Worm (Caenorhabditis elegans) whole organism, L4 larva: ENCODE measurements around the gene Y40B10A.9.

Experiments used
- ama-1 ChIP-seq: fragments of 150-350 bp; optimal IDR thresholded peaks from 2 replicates; lab custom pipeline; 2014; ENCODE audit warnings: inconsistent platforms, mixed read lengths
- daf-12 ChIP-seq: fragments of 150-350 bp; optimal IDR thresholded peaks from 2 replicates; lab custom pipeline; 2014; ENCODE audit warnings: missing biosample characterization, missing genetic modification reagents, missing genetic modification characterization
- fos-1 ChIP-seq: fragments of 150-350 bp; optimal IDR thresholded peaks from 2 replicates; lab custom pipeline; 2014; ENCODE audit warnings: missing biosample characterization, missing genetic modification characterization
- lin-15B ChIP-seq: fragments of 150-350 bp; sonication (generic microtip); optimal IDR thresholded peaks from 3 replicates; lab custom pipeline; 2014; ENCODE audit warnings: missing biosample characterization, missing genetic modification characterization
- mdl-1 ChIP-seq, 2 experiments: fragments of 150-350 bp in 1 of 2; sonication (generic microtip) in 1 of 2; optimal IDR thresholded peaks; 2 replicates each; lab custom pipeline; 2014 to 2017; ENCODE audit warnings: missing biosample characterization in 2 of 2, missing genetic modification characterization in 2 of 2
- nhr-10 ChIP-seq: fragments of 150-350 bp; optimal IDR thresholded peaks from 2 replicates; lab custom pipeline; 2014; ENCODE audit warnings: missing biosample characterization, missing genetic modification characterization
- nhr-48 ChIP-seq: sonication (generic microtip); optimal IDR thresholded peaks from 2 replicates; lab custom pipeline; 2016; ENCODE audit warnings: mild to moderate bottlenecking, missing genetic modification characterization, missing compliant biosample characterization
- pha-4 ChIP-seq, 2 experiments: fragments of 150-350 bp in 1 of 2; fragments of 200-800 bp in 1 of 2; sonication (Bioruptor generic) in 1 of 2; IDR thresholded peaks in 1 of 2; optimal IDR thresholded peaks in 1 of 2; 2 replicates each; pipeline versions ENCODE4 v1.3.6 to Lab custom; 2014 to 2022; ENCODE audit warnings: missing genetic modification characterization in 2 of 2, missing genetic modification reagents in 2 of 2, missing biosample characterization in 1 of 2, missing compliant biosample characterization in 1 of 2
- spr-1 ChIP-seq: sonication (generic microtip); optimal IDR thresholded peaks from 2 replicates; lab custom pipeline; 2016; ENCODE audit warnings: mild to moderate bottlenecking, missing genetic modification characterization, missing compliant biosample characterization
- zip-11 ChIP-seq: fragments of 200-800 bp; sonication (Bioruptor generic); IDR thresholded peaks from 2 replicates; pipeline ENCODE4 v1.3.6; 2022; ENCODE audit warnings: missing genetic modification characterization, missing compliant biosample characterization

DNA sequence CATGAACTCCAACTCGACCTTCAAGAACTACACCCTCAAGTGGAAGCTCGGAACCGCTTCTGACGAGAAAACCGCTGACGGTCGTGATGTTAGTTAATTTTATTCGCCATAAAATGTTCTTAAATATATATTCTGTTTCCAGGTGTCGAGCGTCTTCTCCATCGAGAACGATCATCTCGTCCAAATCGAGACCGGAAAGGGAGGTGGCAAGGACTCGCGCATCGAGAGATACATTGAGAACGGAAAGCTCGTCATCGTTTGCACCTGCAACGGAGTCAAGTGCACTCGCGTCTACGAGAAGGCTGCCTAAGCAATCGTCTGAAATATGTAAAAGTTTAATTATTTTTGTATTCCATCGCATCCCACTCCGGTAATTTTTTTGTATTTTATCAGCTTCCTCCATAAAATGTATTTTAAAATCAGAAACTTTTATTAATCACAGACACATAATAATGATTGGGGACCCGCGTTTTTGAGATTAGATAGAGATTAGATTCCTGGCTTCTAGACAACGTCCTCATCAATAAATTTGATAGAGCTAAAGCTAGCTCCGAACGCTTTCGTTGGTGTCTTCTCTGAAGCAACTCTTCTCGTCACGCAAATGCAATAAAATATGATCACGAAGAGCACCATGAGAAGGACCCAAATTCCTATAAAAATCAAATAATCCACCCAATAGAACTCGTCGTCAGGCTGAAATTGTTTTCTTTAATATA, 3.8 kb downstream of the Y40B10A.9 start:
- TF ChIP-seq spr-1 (no peak), fos-1 (tag; lab: Kevin White, UChicago) (no peak), nhr-10 (tag; lab: Kevin White, UChicago) (no peak), daf-12 (tag; lab: Kevin White, UChicago) (no peak), lin-15B (tag; lab: Kevin White, UChicago) (no peak), zip-11 (GFP tag; lab: Robert Waterston, UW) (no peak), ama-1 (lab: Kevin White, UChicago) (no peak), mdl-1 (tag; optimal IDR thresholded peaks at IDR 0.05; lab: Kevin White, UChicago) (no peak), pha-4 (GFP tag; IDR thresholded peaks at IDR 0.05; lab: Robert Waterston, UW) (peak; percentile 14; the same call in 1 of the 2 replicates), pha-4 (tag; optimal IDR thresholded peaks at IDR 0.05; lab: Kevin White, UChicago) (no peak), nhr-48 (tag; lab: Kevin White, UChicago) (no peak)
